Worm (Caenorhabditis elegans): ENCODE results near the gene F25B3.4.

F25B3.4 gene

ce11 chrV:9546860-9547269 is 21.7 kb downstream of the F25B3.4 start, which contains the start of gene his-37:
Gene his-37 (plus strand): TSS chrV:9547105.
- TF ChIP-seq eor-1 (tag; optimal IDR thresholded peaks at IDR 0.05) (peak; percentile 84 to 86), ztf-11 (tag; optimal IDR thresholded peaks at IDR 0.05) (peak; percentile 40), fos-1 (tag; optimal IDR thresholded peaks at IDR 0.05) (peak; percentile 95), lin-39 (tag; optimal IDR thresholded peaks at IDR 0.05) (peak; percentile 97), R02D3.7 (tag; optimal IDR thresholded peaks at IDR 0.05) (peak; percentile 89), egl-5 (tag; optimal IDR thresholded peaks at IDR 0.05) (peak; percentile 87), lsy-12 (tag; optimal IDR thresholded peaks at IDR 0.05) (peak; percentile 99), fkh-10 (GFP tag; optimal IDR thresholded peaks at IDR 0.05) (peak; percentile 99), lin-15B (tag; optimal IDR thresholded peaks at IDR 0.05) (peak; percentile 95), nhr-67 (tag; optimal IDR thresholded peaks at IDR 0.05) (no peak), nhr-77 (tag; optimal IDR thresholded peaks at IDR 0.05) (peak; percentile 92), unc-39 (tag; optimal IDR thresholded peaks at IDR 0.05) (no peak), tbx-2 (tag; optimal IDR thresholded peaks at IDR 0.05) (peak; percentile 97), sea-2 (GFP tag; optimal IDR thresholded peaks at IDR 0.05) (peak; percentile 94), ceh-82 (tag; optimal IDR thresholded peaks at IDR 0.05) (peak; percentile 92), ceh-28 (tag; optimal IDR thresholded peaks at IDR 0.05) (peak; percentile 92), nfya-1 (tag; optimal IDR thresholded peaks at IDR 0.05; ENCODE audit: insufficient read depth) (peak; percentile 98), unc-62 (GFP tag; optimal IDR thresholded peaks at IDR 0.05) (peak; percentile 97), nhr-237 (tag; optimal IDR thresholded peaks at IDR 0.05) (no peak), egl-27 (tag; optimal IDR thresholded peaks at IDR 0.05) (peak; percentile 90), hmg-11 (tag; optimal IDR thresholded peaks at IDR 0.05) (peak; percentile 91), mml-1 (tag; optimal IDR thresholded peaks at IDR 0.05) (no peak), nhr-23 (tag; optimal IDR thresholded peaks at IDR 0.05) (peak; percentile 100), pqm-1 (tag; optimal IDR thresholded peaks at IDR 0.05) (peak; percentile 90), elt-3 (tag; optimal IDR thresholded peaks at IDR 0.05) (peak; percentile 76 to 98 (median 96)), nhr-76 (tag; optimal IDR thresholded peaks at IDR 0.05) (peak; percentile 92), ceh-16 (tag; optimal IDR thresholded peaks at IDR 0.05) (peak; percentile 72), daf-12 (tag; optimal IDR thresholded peaks at IDR 0.05) (no peak), ztf-4 (tag; optimal IDR thresholded peaks at IDR 0.05) (peak; percentile 91), nhr-11 (tag; optimal IDR thresholded peaks at IDR 0.05) (peak; percentile 99), elt-2 (tag; optimal IDR thresholded peaks at IDR 0.05) (peak; percentile 94), nhr-43 (tag; optimal IDR thresholded peaks at IDR 0.05; ENCODE audit: poor library complexity, severe bottlenecking) (peak; percentile 98), nhr-25 (tag; optimal IDR thresholded peaks at IDR 0.05) (peak; percentile 100), snpc-4 (tag; optimal IDR thresholded peaks at IDR 0.05) (peak; percentile 96), pha-4 (tag; optimal IDR thresholded peaks at IDR 0.05) (peak; percentile 98), mdl-1 (tag; optimal IDR thresholded peaks at IDR 0.05) (peak; percentile 52), zag-1 (tag; optimal IDR thresholded peaks at IDR 0.05) (peak; percentile 86), ama-1 (optimal IDR thresholded peaks at IDR 0.05) (peak; percentile 88), aly-2 (tag; optimal IDR thresholded peaks at IDR 0.05) (peak; percentile 64), elt-1 (tag; optimal IDR thresholded peaks at IDR 0.05) (peak; percentile 88), nhr-28 (tag; optimal IDR thresholded peaks at IDR 0.05) (peak; percentile 71), fkh-2 (tag; optimal IDR thresholded peaks at IDR 0.05) (peak; percentile 73), nhr-12 (tag; optimal IDR thresholded peaks at IDR 0.05) (no peak), jun-1 (tag; optimal IDR thresholded peaks at IDR 0.05) (peak; percentile 98), skn-1 (tag; optimal IDR thresholded peaks at IDR 0.05) (peak; percentile 89), ceh-9 (tag; optimal IDR thresholded peaks at IDR 0.05) (no peak), ZK546.5 (tag; optimal IDR thresholded peaks at IDR 0.05) (peak; percentile 44)
